Worm (Caenorhabditis elegans): ENCODE measurements around the gene spig-7.

- no peak for TF ChIP-seq daf-12 (tag; optimal IDR thresholded peaks at IDR 0.05)
- no peak for TF ChIP-seq nhr-25 (tag; optimal IDR thresholded peaks at IDR 0.05; ENCODE audit: borderline replicate concordance, insufficient read depth)
- TF ChIP-seq egl-27 (tag; optimal IDR thresholded peaks at IDR 0.05): no peak
- no peak for TF ChIP-seq lsy-2 (tag; optimal IDR thresholded peaks at IDR 0.05)
- TF ChIP-seq mxl-3 (GFP tag; optimal IDR thresholded peaks at IDR 0.05): no peak
These were observed 45.7 kb downstream of the spig-7 start for ce11 chrV:1540249-1540648.

Data from whole organism, L4 larva.